Worm (Caenorhabditis elegans) whole organism, L1 larva: ENCODE measurements around the gene M163.9.

ENCODE experiments used
- C16A3.4 ChIP-seq: fragments of 150-350 bp; optimal IDR thresholded peaks from 2 replicates; lab custom pipeline; 2014; ENCODE audit warnings: missing biosample characterization, missing genetic modification characterization
- C34B4.2 ChIP-seq: sonication (generic microtip); optimal IDR thresholded peaks from 2 replicates; lab custom pipeline; 2017; ENCODE audit warnings: mild to moderate bottlenecking, missing genetic modification characterization, missing compliant biosample characterization
- F16B12.6 ChIP-seq: fragments of 150-350 bp; optimal IDR thresholded peaks from 2 replicates; lab custom pipeline; 2014; ENCODE audit warnings: missing biosample characterization, missing genetic modification characterization
- Y116A8C.19 ChIP-seq: sonication (generic microtip); optimal IDR thresholded peaks from 2 replicates; lab custom pipeline; 2016; ENCODE audit warnings: missing compliant biosample characterization, missing genetic modification characterization, borderline replicate concordance
- aha-1 ChIP-seq: fragments of 150-350 bp; optimal IDR thresholded peaks from 2 replicates; lab custom pipeline; 2014; ENCODE audit warnings: missing biosample characterization, missing genetic modification characterization
- aly-2 ChIP-seq: fragments of 150-350 bp; optimal IDR thresholded peaks from 2 replicates; lab custom pipeline; 2014; ENCODE audit warnings: missing biosample characterization, missing genetic modification characterization
- ama-1 ChIP-seq: fragments of 150-350 bp; optimal IDR thresholded peaks from 2 replicates; lab custom pipeline; 2014
- ceh-63 ChIP-seq: fragments of 200-800 bp; sonication (Bioruptor generic); optimal IDR thresholded peaks from 2 replicates; lab custom pipeline; 2018; ENCODE audit warnings: mild to moderate bottlenecking, missing genetic modification characterization, missing compliant biosample characterization
- ceh-8 ChIP-seq: fragments of 200-800 bp; sonication (Bioruptor generic); optimal IDR thresholded peaks from 2 replicates; lab custom pipeline; 2018; ENCODE audit warnings: mild to moderate bottlenecking, missing genetic modification characterization, moderate library complexity, missing compliant biosample characterization
- ceh-82 ChIP-seq, 3 experiments: fragments of 150-350 bp in 1 of 3; sonication (generic microtip) in 2 of 3; optimal IDR thresholded peaks; 2 replicates each; lab custom pipeline; 2014 to 2017; ENCODE audit warnings: missing biosample characterization in 3 of 3, missing genetic modification characterization in 3 of 3
- ceh-88 ChIP-seq: fragments of 200-800 bp; sonication (Bioruptor generic); IDR thresholded peaks from 2 replicates; pipeline ENCODE4 v1.3.6; 2022; ENCODE audit warnings: missing genetic modification characterization, missing compliant biosample characterization
- ceh-90 ChIP-seq: sonication (generic microtip); optimal IDR thresholded peaks from 2 replicates; lab custom pipeline; 2016; ENCODE audit warnings: missing genetic modification characterization, missing compliant biosample characterization
- ces-1 ChIP-seq: fragments of 150-350 bp; optimal IDR thresholded peaks from 2 replicates; lab custom pipeline; 2014; ENCODE audit warnings: missing biosample characterization, missing genetic modification reagents, missing genetic modification characterization
- dpl-1 ChIP-seq, 3 experiments: fragments of 150-350 bp in 2 of 3; sonication (generic microtip) in 1 of 3; optimal IDR thresholded peaks; 2 replicates each; lab custom pipeline; 2014 to 2017; ENCODE audit warnings: missing biosample characterization in 3 of 3, missing genetic modification characterization in 3 of 3, missing genetic modification reagents in 3 of 3
- efl-1 ChIP-seq, 4 experiments: fragments of 150-350 bp; optimal IDR thresholded peaks in 3 of 4; peaks in 1 of 4; 1 replicate in 1 of 4; 2 replicates in 3 of 4; lab custom pipeline; 2014; ENCODE audit warnings: missing biosample characterization in 2 of 4, missing genetic modification characterization in 2 of 4, missing genetic modification reagents in 2 of 4
- egl-13 ChIP-seq: sonication (generic microtip); optimal IDR thresholded peaks from 2 replicates; lab custom pipeline; 2016; ENCODE audit warnings: missing genotype, missing genetic modification reagents, missing genetic modification characterization, missing compliant biosample characterization
- egl-27 ChIP-seq, 2 experiments: fragments of 150-350 bp in 1 of 2; sonication (generic microtip); optimal IDR thresholded peaks; 3 replicates each; lab custom pipeline; 2017 to 2018; ENCODE audit warnings: missing biosample characterization in 2 of 2, missing genetic modification characterization in 2 of 2, missing genetic modification reagents in 2 of 2
- elt-2 ChIP-seq: sonication (generic microtip); optimal IDR thresholded peaks from 2 replicates; lab custom pipeline; 2016; ENCODE audit warnings: missing genetic modification characterization, mild to moderate bottlenecking, inconsistent platforms, missing compliant biosample characterization, missing genetic modification reagents
- ets-5 ChIP-seq: fragments of 200-800 bp; sonication (Bioruptor generic); IDR thresholded peaks from 2 replicates; pipeline ENCODE4 v1.3.6; 2022; ENCODE audit warnings: missing genetic modification characterization, missing compliant biosample characterization
- fkh-10 ChIP-seq: sonication (generic microtip); optimal IDR thresholded peaks from 2 replicates; lab custom pipeline; 2017; ENCODE audit warnings: missing biosample characterization, missing genetic modification reagents, missing genetic modification characterization
- fkh-8 ChIP-seq: sonication (generic microtip); optimal IDR thresholded peaks from 2 replicates; lab custom pipeline; 2016; ENCODE audit warnings: mild to moderate bottlenecking, missing genetic modification characterization, missing compliant biosample characterization
- grh-1 ChIP-seq: fragments of 200-800 bp; sonication (Bioruptor generic); IDR thresholded peaks from 2 replicates; pipeline ENCODE4 v1.3.6; 2022; ENCODE audit warnings: missing genetic modification reagents, missing genetic modification characterization, missing compliant biosample characterization
- hlh-17 ChIP-seq: fragments of 200-800 bp; sonication (Bioruptor generic); optimal IDR thresholded peaks from 2 replicates; lab custom pipeline; 2018; ENCODE audit warnings: missing genetic modification characterization, mild to moderate bottlenecking, missing compliant biosample characterization, moderate library complexity, borderline replicate concordance
- hlh-4 ChIP-seq: sonication (generic microtip); optimal IDR thresholded peaks from 2 replicates; lab custom pipeline; 2016; ENCODE audit warnings: mild to moderate bottlenecking, missing genetic modification characterization, missing compliant biosample characterization
- hpl-2 ChIP-seq: fragments of 150-350 bp; optimal IDR thresholded peaks from 2 replicates; lab custom pipeline; 2014; ENCODE audit warnings: missing biosample characterization, missing genetic modification reagents, missing genetic modification characterization
- irx-1 ChIP-seq: sonication (generic microtip); optimal IDR thresholded peaks from 2 replicates; lab custom pipeline; 2016; ENCODE audit warnings: missing genetic modification characterization, missing compliant biosample characterization
- isw-1 ChIP-seq: fragments of 200-800 bp; sonication (Bioruptor generic); IDR thresholded peaks from 2 replicates; pipeline ENCODE4 v1.3.6; 2022; ENCODE audit warnings: missing genetic modification characterization, missing compliant biosample characterization
- jun-1 ChIP-seq: fragments of 150-350 bp; optimal IDR thresholded peaks from 2 replicates; lab custom pipeline; 2014; ENCODE audit warnings: missing biosample characterization, missing genetic modification reagents, missing genetic modification characterization
- lin-13 ChIP-seq: fragments of 150-350 bp; optimal IDR thresholded peaks from 2 replicates; lab custom pipeline; 2014; ENCODE audit warnings: missing biosample characterization, missing genetic modification reagents, missing genetic modification characterization
- lin-14 ChIP-seq: fragments of 200-800 bp; sonication (Bioruptor generic); optimal IDR thresholded peaks from 2 replicates; lab custom pipeline; 2018; ENCODE audit warnings: mild to moderate bottlenecking, missing genetic modification characterization, moderate library complexity, missing compliant biosample characterization
- lin-15B ChIP-seq: fragments of 150-350 bp; sonication (generic microtip); optimal IDR thresholded peaks from 3 replicates; lab custom pipeline; 2014; ENCODE audit warnings: missing biosample characterization, missing genetic modification characterization
- lin-39 ChIP-seq: fragments of 150-350 bp; optimal IDR thresholded peaks from 2 replicates; lab custom pipeline; 2014; ENCODE audit warnings: missing biosample characterization, missing genetic modification reagents, missing genetic modification characterization
- lir-3 ChIP-seq: sonication (generic microtip); optimal IDR thresholded peaks from 2 replicates; lab custom pipeline; 2016; ENCODE audit warnings: mild to moderate bottlenecking, missing genetic modification characterization, moderate library complexity, missing compliant biosample characterization; ENCODE audit not compliant: poor library complexity
- mab-9 ChIP-seq: fragments of 200-800 bp; sonication (Bioruptor generic); IDR thresholded peaks from 2 replicates; pipeline ENCODE4 v1.3.6; 2022; ENCODE audit warnings: missing genetic modification reagents, missing genetic modification characterization, missing compliant biosample characterization
- mef-2 ChIP-seq: fragments of 150-350 bp; optimal IDR thresholded peaks from 2 replicates; lab custom pipeline; 2014; ENCODE audit warnings: missing biosample characterization, missing genetic modification characterization
- mep-1 ChIP-seq: fragments of 150-350 bp; optimal IDR thresholded peaks from 2 replicates; lab custom pipeline; 2014; ENCODE audit warnings: missing biosample characterization, missing genetic modification characterization
- nhr-11 ChIP-seq: fragments of 150-350 bp; optimal IDR thresholded peaks from 2 replicates; lab custom pipeline; 2014; ENCODE audit warnings: missing biosample characterization, missing genetic modification characterization
- nhr-19 ChIP-seq: fragments of 200-800 bp; sonication (Bioruptor generic); conservative IDR thresholded peaks from 2 replicates; pipeline ENCODE4 v1.3.6; 2022; ENCODE audit warnings: missing genetic modification characterization, missing compliant biosample characterization
- nhr-76 ChIP-seq: sonication (generic microtip); optimal IDR thresholded peaks from 2 replicates; lab custom pipeline; 2017; ENCODE audit warnings: missing biosample characterization, missing genetic modification characterization
- nhr-77 ChIP-seq: fragments of 150-350 bp; optimal IDR thresholded peaks from 2 replicates; lab custom pipeline; 2014; ENCODE audit warnings: missing biosample characterization, missing genetic modification characterization
- nhr-90 ChIP-seq: sonication (generic microtip); optimal IDR thresholded peaks from 2 replicates; lab custom pipeline; 2016; ENCODE audit warnings: mild to moderate bottlenecking, missing genetic modification characterization, missing compliant biosample characterization; ENCODE audit not compliant: poor library complexity
- pqm-1 ChIP-seq: sonication (generic microtip); optimal IDR thresholded peaks from 3 replicates; lab custom pipeline; 2017; ENCODE audit warnings: missing biosample characterization, missing genetic modification characterization
- rnt-1 ChIP-seq: sonication (generic microtip); optimal IDR thresholded peaks from 2 replicates; lab custom pipeline; 2016; ENCODE audit warnings: mild to moderate bottlenecking, missing genetic modification characterization, moderate library complexity, missing compliant biosample characterization
- skn-1 ChIP-seq: fragments of 150-350 bp; optimal IDR thresholded peaks from 2 replicates; lab custom pipeline; 2014; ENCODE audit warnings: missing biosample characterization, missing genetic modification characterization
- sox-4 ChIP-seq: sonication (generic microtip); optimal IDR thresholded peaks from 2 replicates; lab custom pipeline; 2016; ENCODE audit warnings: missing genetic modification characterization, missing compliant biosample characterization
- swsn-7 ChIP-seq: sonication (generic microtip); optimal IDR thresholded peaks from 2 replicates; lab custom pipeline; 2016; ENCODE audit warnings: missing genetic modification characterization, missing compliant biosample characterization
- tbx-2 ChIP-seq: sonication (generic microtip); optimal IDR thresholded peaks from 2 replicates; lab custom pipeline; 2016; ENCODE audit warnings: missing genetic modification characterization, missing compliant biosample characterization
- unc-62 ChIP-seq: fragments of 150-350 bp; optimal IDR thresholded peaks from 2 replicates; lab custom pipeline; 2014; ENCODE audit warnings: missing biosample characterization, missing genetic modification reagents, missing genetic modification characterization
- unc-86 ChIP-seq: sonication (generic microtip); optimal IDR thresholded peaks from 2 replicates; lab custom pipeline; 2016; ENCODE audit warnings: missing genetic modification characterization, missing compliant biosample characterization
- unc-98 ChIP-seq: fragments of 200-800 bp; sonication (Bioruptor generic); IDR thresholded peaks from 2 replicates; pipeline ENCODE4 v1.3.6; 2022; ENCODE audit warnings: missing genetic modification characterization, missing compliant biosample characterization
- vab-15 ChIP-seq: sonication (generic microtip); optimal IDR thresholded peaks from 2 replicates; lab custom pipeline; 2017; ENCODE audit warnings: missing genotype, mild to moderate bottlenecking, missing genetic modification characterization, missing compliant biosample characterization
- zag-1 ChIP-seq: fragments of 150-350 bp; optimal IDR thresholded peaks from 2 replicates; lab custom pipeline; 2014; ENCODE audit warnings: missing biosample characterization, missing genetic modification characterization
- zip-4 ChIP-seq: fragments of 200-800 bp; sonication (Bioruptor generic); optimal IDR thresholded peaks from 2 replicates; lab custom pipeline; 2018; ENCODE audit warnings: mild to moderate bottlenecking, missing genetic modification characterization, moderate library complexity, missing compliant biosample characterization
- ztf-4 ChIP-seq: fragments of 150-350 bp; optimal IDR thresholded peaks from 2 replicates; lab custom pipeline; 2014; ENCODE audit warnings: missing biosample characterization, missing genetic modification characterization

The M163.9 gene

DNA sequence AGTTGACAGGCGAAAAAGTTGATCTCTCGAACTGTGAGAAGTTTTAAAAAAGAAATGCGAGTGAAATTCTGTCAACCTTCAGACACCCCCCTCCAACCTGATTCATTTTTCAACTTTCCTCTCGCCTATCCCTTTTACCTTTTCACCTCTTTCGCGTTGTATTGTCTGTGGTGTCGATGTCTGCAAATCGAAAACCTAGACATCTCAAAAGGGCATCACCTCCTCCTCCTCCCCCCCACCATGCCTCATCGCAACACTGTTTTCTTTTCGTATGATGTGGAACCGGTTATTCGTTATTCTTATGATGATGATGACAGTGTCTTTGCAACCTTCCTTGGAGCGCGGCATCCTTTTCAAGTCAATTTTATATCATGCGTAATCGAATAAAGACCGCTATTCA lies 38.6 kb downstream of the M163.9 start (continued):
- TF ChIP-seq skn-1 (tag; lab: Kevin White, UChicago): no peak
- TF ChIP-seq tbx-2 (tag; lab: Kevin White, UChicago): peak; percentile 2
- no peak for TF ChIP-seq jun-1 (tag; lab: Kevin White, UChicago)
- no peak for TF ChIP-seq ces-1
- TF ChIP-seq nhr-19 (GFP tag; lab: Robert Waterston, UW): peak; percentile 55
- TF ChIP-seq egl-27 (tag; optimal IDR thresholded peaks at IDR 0.05; lab: Kevin White, UChicago): no peak
- no peak for TF ChIP-seq fkh-10 (GFP tag; lab: Kevin White, UChicago)
- TF ChIP-seq lin-39 (tag; lab: Kevin White, UChicago): no peak
- TF ChIP-seq C16A3.4 (tag; lab: Kevin White, UChicago): no peak
- no peak for TF ChIP-seq fkh-8 (tag; lab: Kevin White, UChicago)
- TF ChIP-seq elt-2 (tag; lab: Kevin White, UChicago): no peak
- TF ChIP-seq hlh-17 (GFP tag; lab: Kevin White, UChicago): no peak
- no peak for TF ChIP-seq ceh-8
- TF ChIP-seq dpl-1 (GFP tag; optimal IDR thresholded peaks at IDR 0.05; lab: Kevin White, UChicago): no peak
- TF ChIP-seq lin-15B (tag; lab: Kevin White, UChicago): no peak
- peak; percentile 86 for TF ChIP-seq lin-14 (GFP tag; lab: Kevin White, UChicago)
- peak; percentile 59 for TF ChIP-seq mep-1 (tag; lab: Kevin White, UChicago)
- TF ChIP-seq C34B4.2 (tag; lab: Kevin White, UChicago): no peak
- TF ChIP-seq ceh-63 (GFP tag; lab: Kevin White, UChicago): no peak
- no peak for TF ChIP-seq swsn-7 (tag; lab: Kevin White, UChicago)
- TF ChIP-seq nhr-90 (tag; lab: Kevin White, UChicago): peak; percentile 67
- no peak for TF ChIP-seq F16B12.6 (tag; lab: Kevin White, UChicago)
- no peak for TF ChIP-seq vab-15 (tag; lab: Kevin White, UChicago)
- no peak for TF ChIP-seq nhr-76 (tag; lab: Kevin White, UChicago)
- no peak for TF ChIP-seq efl-1 (optimal IDR thresholded peaks at IDR 0.05; lab: Kevin White, UChicago)
- peak in 1 of 2 experiments; percentile 28 for TF ChIP-seq efl-1 (GFP tag; optimal IDR thresholded peaks at IDR 0.05 in 1 of 2; lab: Kevin White, UChicago)
- no peak for TF ChIP-seq hlh-4 (tag; lab: Kevin White, UChicago)
- TF ChIP-seq Y116A8C.19 (tag; lab: Kevin White, UChicago): no peak
- TF ChIP-seq unc-86 (tag; lab: Kevin White, UChicago): no peak
- TF ChIP-seq ceh-90: no peak
- peak; percentile 1 for TF ChIP-seq rnt-1
- TF ChIP-seq grh-1 (GFP tag; lab: Robert Waterston, UW): peak; percentile 94
- TF ChIP-seq ztf-4 (tag; lab: Kevin White, UChicago): peak; percentile 37
- no peak for TF ChIP-seq irx-1 (tag; lab: Kevin White, UChicago)
- no peak for TF ChIP-seq isw-1
- TF ChIP-seq pqm-1 (tag; lab: Kevin White, UChicago): no peak
- no peak for TF ChIP-seq aha-1 (tag; lab: Kevin White, UChicago)
- TF ChIP-seq zag-1 (tag; lab: Kevin White, UChicago): no peak
- TF ChIP-seq egl-13 (tag; lab: Kevin White, UChicago): no peak
- TF ChIP-seq mab-9: no peak
- TF ChIP-seq nhr-11: no peak
- TF ChIP-seq sox-4: no peak
- no peak for TF ChIP-seq lir-3
- TF ChIP-seq nhr-77 (tag; lab: Kevin White, UChicago): no peak
- TF ChIP-seq unc-98: no peak
- TF ChIP-seq ets-5: no peak
- no peak for TF ChIP-seq ceh-88 (GFP tag; lab: Robert Waterston, UW)
- TF ChIP-seq lin-13 (GFP tag; lab: Kevin White, UChicago): peak; percentile 3
- no peak for TF ChIP-seq ama-1 (lab: Kevin White, UChicago)
- no peak for TF ChIP-seq unc-62 (GFP tag; lab: Kevin White, UChicago)
- no peak for TF ChIP-seq zip-4 (GFP tag; lab: Kevin White, UChicago)
- TF ChIP-seq mef-2 (tag; lab: Kevin White, UChicago): no peak
- TF ChIP-seq ceh-82 (tag; optimal IDR thresholded peaks at IDR 0.05; lab: Kevin White, UChicago): no peak
- no peak for TF ChIP-seq hpl-2
- no peak for TF ChIP-seq aly-2 (tag; lab: Kevin White, UChicago)
